Worm (Caenorhabditis elegans) whole organism, young adult: ENCODE data around the gene ZK353.4.

Experiments used
- B0336.3 ChIP-seq: fragments of 200-800 bp; sonication (Bioruptor generic); IDR thresholded peaks from 2 replicates; pipeline ENCODE4 v1.3.6; 2022; ENCODE audit warnings: missing genetic modification characterization, missing compliant biosample characterization
- C06A6.2 ChIP-seq: fragments of 200-800 bp; sonication (Bioruptor generic); conservative IDR thresholded peaks from 2 replicates; pipeline ENCODE4 v1.3.6; 2022; ENCODE audit warnings: missing genetic modification characterization, missing compliant biosample characterization
- F23B12.7 ChIP-seq: sonication (generic microtip); optimal IDR thresholded peaks from 2 replicates; lab custom pipeline; 2017; ENCODE audit warnings: missing genetic modification characterization, mild to moderate bottlenecking, missing compliant biosample characterization, antibody characterized with exemption, moderate library complexity; ENCODE audit not compliant: insufficient read depth
- F37B4.10 ChIP-seq: fragments of 200-800 bp; sonication (Bioruptor generic); IDR thresholded peaks from 2 replicates; pipeline ENCODE4 v1.3.6; 2022; ENCODE audit warnings: missing genetic modification characterization, missing compliant biosample characterization
- F52B5.7 ChIP-seq: sonication (generic microtip); optimal IDR thresholded peaks from 2 replicates; lab custom pipeline; 2016; ENCODE audit warnings: mild to moderate bottlenecking, missing genetic modification characterization, missing compliant biosample characterization
- F57A8.1 ChIP-seq: fragments of 200-800 bp; sonication (Bioruptor generic); optimal IDR thresholded peaks from 2 replicates; lab custom pipeline; 2018; ENCODE audit warnings: mild to moderate bottlenecking, missing genetic modification characterization, moderate library complexity, missing compliant biosample characterization
- K11D2.4 ChIP-seq: fragments of 200-800 bp; sonication (Bioruptor generic); IDR thresholded peaks from 2 replicates; pipeline ENCODE4 v1.3.6; 2022; ENCODE audit warnings: missing genetic modification reagents, missing genetic modification characterization, missing compliant biosample characterization
- Y53G8AR.9 ChIP-seq: fragments of 200-800 bp; sonication (Bioruptor generic); conservative IDR thresholded peaks from 2 replicates; pipeline ENCODE4 v1.3.6; 2022; ENCODE audit warnings: missing genetic modification reagents, missing genetic modification characterization, missing compliant biosample characterization
- Y56A3A.18 ChIP-seq: fragments of 200-800 bp; sonication (Bioruptor generic); IDR thresholded peaks from 2 replicates; pipeline ENCODE4 v1.3.6; 2022; ENCODE audit warnings: missing genetic modification reagents, missing genetic modification characterization, missing compliant biosample characterization
- attf-3 ChIP-seq: fragments of 200-800 bp; sonication (Bioruptor generic); conservative IDR thresholded peaks from 2 replicates; pipeline ENCODE4 v1.3.6; 2022; ENCODE audit warnings: missing genetic modification reagents, missing genetic modification characterization, missing compliant biosample characterization
- attf-5 ChIP-seq: fragments of 200-800 bp; sonication (Bioruptor generic); optimal IDR thresholded peaks from 2 replicates; lab custom pipeline; 2018; ENCODE audit warnings: mild to moderate bottlenecking, missing genetic modification characterization, missing compliant biosample characterization
- attf-6 ChIP-seq: fragments of 200-800 bp; sonication (Bioruptor generic); IDR thresholded peaks from 2 replicates; pipeline ENCODE4 v1.3.6; 2022; ENCODE audit warnings: missing genetic modification reagents, missing genetic modification characterization, missing compliant biosample characterization
- ccch-3 ChIP-seq: fragments of 200-800 bp; sonication (Bioruptor generic); optimal IDR thresholded peaks from 2 replicates; lab custom pipeline; 2018; ENCODE audit warnings: mild to moderate bottlenecking, missing genetic modification characterization, missing compliant biosample characterization
- ceh-27 ChIP-seq: fragments of 200-800 bp; sonication (Bioruptor generic); optimal IDR thresholded peaks from 2 replicates; lab custom pipeline; 2018; ENCODE audit warnings: mild to moderate bottlenecking, missing genetic modification characterization, moderate library complexity, missing compliant biosample characterization
- ceh-40 ChIP-seq: fragments of 200-800 bp; sonication (Bioruptor generic); IDR thresholded peaks from 2 replicates; pipeline ENCODE4 v1.3.6; 2022; ENCODE audit warnings: missing genetic modification characterization, missing compliant biosample characterization
- ceh-58 ChIP-seq: fragments of 200-800 bp; sonication (Bioruptor generic); IDR thresholded peaks from 2 replicates; pipeline ENCODE4 v1.3.6; 2022; ENCODE audit warnings: missing genetic modification characterization, missing compliant biosample characterization
- ceh-79 ChIP-seq: sonication (generic microtip); optimal IDR thresholded peaks from 2 replicates; lab custom pipeline; 2017; ENCODE audit warnings: mild to moderate bottlenecking, missing genetic modification characterization, missing compliant biosample characterization
- ceh-91 ChIP-seq: fragments of 200-800 bp; sonication (Bioruptor generic); IDR thresholded peaks from 2 replicates; pipeline ENCODE4 v1.3.6; 2022; ENCODE audit warnings: missing genetic modification reagents, missing genetic modification characterization, missing compliant biosample characterization
- him-1 ChIP-seq: sonication (generic microtip); optimal IDR thresholded peaks from 2 replicates; lab custom pipeline; 2016; ENCODE audit warnings: missing genotype, missing genetic modification reagents, missing genetic modification characterization, missing compliant biosample characterization
- hlh-12 ChIP-seq: sonication (generic microtip); optimal IDR thresholded peaks from 2 replicates; lab custom pipeline; 2016; ENCODE audit warnings: missing genetic modification characterization, missing compliant biosample characterization
- hlh-26 ChIP-seq: fragments of 200-800 bp; sonication (Bioruptor generic); conservative IDR thresholded peaks from 2 replicates; pipeline ENCODE4 v1.3.6; 2022; ENCODE audit warnings: missing genetic modification reagents, missing genetic modification characterization, missing compliant biosample characterization
- hrde-1 ChIP-seq: sonication (generic microtip); optimal IDR thresholded peaks from 2 replicates; lab custom pipeline; 2016; ENCODE audit warnings: missing genetic modification characterization, mild to moderate bottlenecking, missing compliant biosample characterization, moderate library complexity, missing genotype, missing genetic modification reagents, borderline replicate concordance
- hsf-1 ChIP-seq: fragments of 200-800 bp; sonication (Bioruptor generic); IDR thresholded peaks from 2 replicates; pipeline ENCODE4 v1.3.6; 2022; ENCODE audit warnings: missing genetic modification reagents, missing genetic modification characterization, missing compliant biosample characterization
- lin-26 ChIP-seq: fragments of 200-800 bp; sonication (Bioruptor generic); IDR thresholded peaks from 2 replicates; pipeline ENCODE4 v1.3.6; 2022; ENCODE audit warnings: missing genetic modification reagents, missing genetic modification characterization, missing compliant biosample characterization
- lin-54 ChIP-seq: fragments of 200-800 bp; sonication (Bioruptor generic); optimal IDR thresholded peaks from 2 replicates; lab custom pipeline; 2018; ENCODE audit warnings: mild to moderate bottlenecking, missing genetic modification characterization, missing compliant biosample characterization
- lsl-1 ChIP-seq: fragments of 200-800 bp; sonication (Bioruptor generic); optimal IDR thresholded peaks from 2 replicates; lab custom pipeline; 2018; ENCODE audit warnings: mild to moderate bottlenecking, missing genetic modification characterization, moderate library complexity, missing compliant biosample characterization
- madf-3 ChIP-seq: fragments of 200-800 bp; sonication (Bioruptor generic); IDR thresholded peaks from 2 replicates; pipeline ENCODE4 v1.3.6; 2022; ENCODE audit warnings: missing genetic modification reagents, missing genetic modification characterization, missing compliant biosample characterization
- mel-28 ChIP-seq: sonication (generic microtip); optimal IDR thresholded peaks from 2 replicates; lab custom pipeline; 2016; ENCODE audit warnings: borderline replicate concordance, mild to moderate bottlenecking, missing genetic modification characterization, missing compliant biosample characterization
- mes-4 ChIP-seq: sonication (generic microtip); optimal IDR thresholded peaks from 2 replicates; lab custom pipeline; 2016; ENCODE audit warnings: missing genotype, missing genetic modification characterization, missing compliant biosample characterization
- nfya-1 ChIP-seq: sonication (generic microtip); optimal IDR thresholded peaks from 2 replicates; lab custom pipeline; 2017; ENCODE audit warnings: antibody characterized with exemption, missing compliant biosample characterization, missing genetic modification characterization, borderline replicate concordance; ENCODE audit not compliant: insufficient read depth
- pbrm-1 ChIP-seq: fragments of 200-800 bp; sonication (Bioruptor generic); IDR thresholded peaks from 2 replicates; pipeline ENCODE4 v1.3.6; 2022; ENCODE audit warnings: missing genetic modification reagents, missing genetic modification characterization, missing compliant biosample characterization
- rcor-1 ChIP-seq: fragments of 200-800 bp; sonication (Bioruptor generic); IDR thresholded peaks from 2 replicates; pipeline ENCODE4 v1.3.6; 2022; ENCODE audit warnings: missing genetic modification reagents, missing genetic modification characterization, missing compliant biosample characterization
- repo-1 ChIP-seq: sonication (generic microtip); optimal IDR thresholded peaks from 2 replicates; lab custom pipeline; 2017; ENCODE audit warnings: mild to moderate bottlenecking, missing genetic modification characterization, missing compliant biosample characterization
- rpc-1 ChIP-seq, 2 experiments: fragments of 150-350 bp in 1 of 2; sonication (generic microtip) in 1 of 2; optimal IDR thresholded peaks; 2 replicates each; lab custom pipeline; 2014 to 2018; ENCODE audit warnings: missing biosample characterization in 1 of 2, missing genetic modification characterization in 1 of 2, missing genetic modification reagents in 1 of 2, missing genotype in 1 of 2
- sdz-38 ChIP-seq: sonication (generic microtip); optimal IDR thresholded peaks from 2 replicates; lab custom pipeline; 2016; ENCODE audit warnings: missing genotype, missing genetic modification characterization, missing compliant biosample characterization
- sea-2 ChIP-seq: fragments of 200-800 bp; sonication (Bioruptor generic); IDR thresholded peaks from 2 replicates; pipeline ENCODE4 v1.3.6; 2022; ENCODE audit warnings: missing genetic modification characterization, missing compliant biosample characterization
- snpc-1.1 ChIP-seq: sonication (generic microtip); optimal IDR thresholded peaks from 2 replicates; lab custom pipeline; 2017; ENCODE audit warnings: missing genetic modification characterization, mild to moderate bottlenecking, missing compliant biosample characterization, antibody characterized with exemption, moderate library complexity, missing genotype, missing genetic modification reagents; ENCODE audit not compliant: insufficient read depth
- snpc-1.3 ChIP-seq: sonication (generic microtip); optimal IDR thresholded peaks from 2 replicates; lab custom pipeline; 2017; ENCODE audit warnings: missing genetic modification characterization, mild to moderate bottlenecking, missing compliant biosample characterization, antibody characterized with exemption, moderate library complexity, missing genotype, missing genetic modification reagents; ENCODE audit not compliant: insufficient read depth
- snpc-3.4 ChIP-seq: sonication (generic microtip); optimal IDR thresholded peaks from 2 replicates; lab custom pipeline; 2017; ENCODE audit warnings: missing genetic modification characterization, mild to moderate bottlenecking, missing compliant biosample characterization, antibody characterized with exemption, moderate library complexity, missing genotype, missing genetic modification reagents
- sptf-2 ChIP-seq: fragments of 200-800 bp; sonication (Bioruptor generic); optimal IDR thresholded peaks from 2 replicates; lab custom pipeline; 2018; ENCODE audit warnings: mild to moderate bottlenecking, missing genetic modification characterization, missing compliant biosample characterization
- xnd-1 ChIP-seq: sonication (generic microtip); optimal IDR thresholded peaks from 2 replicates; lab custom pipeline; 2016; ENCODE audit warnings: missing genotype, missing genetic modification reagents, missing genetic modification characterization, missing compliant biosample characterization
- zfh-2 ChIP-seq: fragments of 200-800 bp; sonication (Bioruptor generic); conservative IDR thresholded peaks from 2 replicates; pipeline ENCODE4 v1.3.6; 2022; ENCODE audit warnings: missing genetic modification reagents, missing genetic modification characterization, missing compliant biosample characterization
- zim-3 ChIP-seq: sonication (generic microtip); optimal IDR thresholded peaks from 2 replicates; lab custom pipeline; 2017; ENCODE audit warnings: mild to moderate bottlenecking, missing genetic modification characterization, moderate library complexity, missing compliant biosample characterization
- ztf-18 ChIP-seq: sonication (generic microtip); optimal IDR thresholded peaks from 2 replicates; lab custom pipeline; 2016; ENCODE audit warnings: missing genotype, mild to moderate bottlenecking, missing genetic modification characterization, missing compliant biosample characterization
- ztf-22 ChIP-seq: fragments of 200-800 bp; sonication (Bioruptor generic); optimal IDR thresholded peaks from 2 replicates; lab custom pipeline; 2018; ENCODE audit warnings: mild to moderate bottlenecking, missing genetic modification characterization, moderate library complexity, missing compliant biosample characterization
- ztf-25 ChIP-seq: fragments of 200-800 bp; sonication (Bioruptor generic); IDR thresholded peaks from 2 replicates; pipeline ENCODE4 v1.3.6; 2022; ENCODE audit warnings: missing genetic modification reagents, missing genetic modification characterization, missing compliant biosample characterization

ZK353.4 gene

ce11 chrIII:8413501-8413900 is 24.1 kb upstream of the ZK353.4 start:
- TF ChIP-seq ceh-27 (GFP tag; lab: Kevin White, UChicago) (no peak), rpc-1 (optimal IDR thresholded peaks at IDR 0.05; lab: Kevin White, UChicago) (no peak), rpc-1 (tag; optimal IDR thresholded peaks at IDR 0.05; lab: Kevin White, UChicago) (no peak), ceh-91 (GFP tag; lab: Robert Waterston, UW) (no peak), xnd-1 (tag; lab: Kevin White, UChicago) (no peak), hlh-12 (no peak), F57A8.1 (no peak), zfh-2 (GFP tag; lab: Robert Waterston, UW) (no peak), C06A6.2 (no peak), zim-3 (no peak)

ce11 chrIII:8411976-8412375 is 22.5 kb upstream of the ZK353.4 start:
- TF ChIP-seq lin-26 (GFP tag; lab: Robert Waterston, UW) (no peak), zfh-2 (GFP tag; lab: Robert Waterston, UW) (no peak), K11D2.4 (0 out of 2 replicates have a peak, but pooled peaks have one; percentile 25), hsf-1 (GFP tag; lab: Robert Waterston, UW) (no peak), hlh-26 (GFP tag; lab: Robert Waterston, UW) (no peak), attf-3 (GFP tag; lab: Robert Waterston, UW) (no peak), ztf-25 (GFP tag; lab: Robert Waterston, UW) (no peak), mel-28 (tag; lab: Kevin White, UChicago) (no peak), snpc-3.4 (tag; lab: Kevin White, UChicago) (no peak), sea-2 (GFP tag; lab: Robert Waterston, UW) (no peak), Y56A3A.18 (GFP tag; lab: Robert Waterston, UW) (0 out of 2 replicates have a peak, but pooled peaks have one; percentile 48), madf-3 (GFP tag; lab: Robert Waterston, UW) (no peak), F52B5.7 (tag; lab: Kevin White, UChicago) (no peak), snpc-1.1 (no peak), ceh-79 (no peak), zim-3 (no peak), attf-6 (GFP tag; lab: Robert Waterston, UW) (no peak), mes-4 (tag; lab: Kevin White, UChicago) (no peak), lin-54 (GFP tag; lab: Kevin White, UChicago) (peak; percentile 35), ztf-22 (no peak), B0336.3 (GFP tag; lab: Robert Waterston, UW) (peak; percentile 47; the same call in 1 of the 2 replicates), repo-1 (no peak), snpc-1.3 (tag; lab: Kevin White, UChicago) (peak; percentile 11), rcor-1 (GFP tag; lab: Robert Waterston, UW) (no peak), F37B4.10 (GFP tag; lab: Robert Waterston, UW) (no peak), ccch-3 (no peak), sptf-2 (GFP tag; lab: Kevin White, UChicago) (no peak), rpc-1 (optimal IDR thresholded peaks at IDR 0.05; lab: Kevin White, UChicago) (no peak), rpc-1 (tag; optimal IDR thresholded peaks at IDR 0.05; lab: Kevin White, UChicago) (no peak), ztf-18 (tag; lab: Kevin White, UChicago) (peak; percentile 62), Y53G8AR.9 (no peak), nfya-1 (tag; lab: Kevin White, UChicago) (no peak), hrde-1 (tag; lab: Kevin White, UChicago) (no peak), pbrm-1 (GFP tag; lab: Robert Waterston, UW) (no peak), ceh-40 (GFP tag; lab: Robert Waterston, UW) (no peak), him-1 (peak; percentile 6), sdz-38 (tag; lab: Kevin White, UChicago) (no peak), ceh-58 (GFP tag; lab: Robert Waterston, UW) (no peak), lsl-1 (GFP tag; lab: Kevin White, UChicago) (no peak), attf-5 (GFP tag; lab: Kevin White, UChicago) (peak; percentile 88), F23B12.7 (peak; percentile 13)
